Fruit fly (Drosophila melanogaster): Measurements from ENCODE around the gene CG5078.

CG5078 gene

DNA sequence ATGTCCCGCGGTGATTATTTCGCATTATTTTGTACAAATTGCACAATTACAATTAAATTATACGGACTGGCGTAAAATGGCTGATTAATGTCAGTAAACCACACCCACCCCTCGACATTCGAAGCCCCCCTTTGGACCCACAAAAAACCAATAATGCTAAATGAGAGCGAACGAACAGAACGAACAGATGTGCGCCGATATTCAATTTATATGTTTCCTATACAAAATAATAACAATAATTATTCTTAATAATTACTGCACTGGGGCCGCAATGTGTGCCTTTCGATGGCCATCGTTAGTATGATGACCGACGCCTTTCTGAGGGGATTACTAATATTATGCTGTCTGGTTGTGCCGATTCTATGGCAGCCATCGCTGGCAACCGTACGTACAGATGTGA lies 27.6 kb downstream of the CG5078 start, which contains the start of gene CG13250:
CG13250 (plus strand) TSS at position 301 of the 400 bp plus-strand sequence.
- TF ChIP-seq CTCF (optimal IDR thresholded peaks at IDR 0.05) (no peak), CG8478 (optimal IDR thresholded peaks at IDR 0.05) (no peak)

DNA sequence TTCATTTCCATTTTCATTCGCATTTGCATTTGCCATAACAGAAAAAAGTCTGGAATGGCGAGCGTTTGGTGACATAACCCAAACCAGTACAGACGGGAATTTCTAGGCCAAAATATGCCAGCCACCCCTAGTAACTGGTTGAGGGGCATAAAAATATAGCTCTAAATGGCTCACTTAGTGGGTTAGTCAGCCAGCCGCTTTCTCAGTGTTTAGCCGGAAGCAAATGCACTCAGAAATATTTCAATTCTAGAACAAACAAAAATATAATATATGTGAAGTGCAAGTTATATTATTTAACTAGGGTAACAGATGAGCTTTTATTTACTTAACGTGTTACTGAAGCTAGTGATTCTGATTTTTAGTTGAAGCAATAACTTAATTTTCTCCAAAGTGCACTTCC lies 31.1 kb downstream of the CG5078 start:
- TF ChIP-seq CTCF (optimal IDR thresholded peaks at IDR 0.05) = no peak
- TF ChIP-seq CG8478 (optimal IDR thresholded peaks at IDR 0.05) = no peak

- TF ChIP-seq CG8478 (optimal IDR thresholded peaks at IDR 0.05) (no peak), CTCF (optimal IDR thresholded peaks at IDR 0.05) (no peak)
Measured at dm6 chr3L:20537655-20538300, 31.9 kb downstream of the CG5078 start.

- no peak for TF ChIP-seq CG8478 (optimal IDR thresholded peaks at IDR 0.05)
- TF ChIP-seq CTCF (optimal IDR thresholded peaks at IDR 0.05) = no peak
Measured at dm6 chr3L:20538458-20538857, 32.6 kb downstream of the CG5078 start.

- TF ChIP-seq CTCF (optimal IDR thresholded peaks at IDR 0.05) = no peak
- TF ChIP-seq CG8478 (optimal IDR thresholded peaks at IDR 0.05) = no peak
Measured at dm6 chr3L:20539116-20539990, 33.5 kb downstream of the CG5078 start.

dm6 chr3L:20540182-20540974 lies 34.5 kb downstream of the CG5078 start, which contains the start of gene Rcd2:
TSS of gene Rcd2 (minus strand) at chr3L:20540417.
- TF ChIP-seq CTCF (optimal IDR thresholded peaks at IDR 0.05) = no peak
- no peak for TF ChIP-seq CG8478 (optimal IDR thresholded peaks at IDR 0.05)

DNA sequence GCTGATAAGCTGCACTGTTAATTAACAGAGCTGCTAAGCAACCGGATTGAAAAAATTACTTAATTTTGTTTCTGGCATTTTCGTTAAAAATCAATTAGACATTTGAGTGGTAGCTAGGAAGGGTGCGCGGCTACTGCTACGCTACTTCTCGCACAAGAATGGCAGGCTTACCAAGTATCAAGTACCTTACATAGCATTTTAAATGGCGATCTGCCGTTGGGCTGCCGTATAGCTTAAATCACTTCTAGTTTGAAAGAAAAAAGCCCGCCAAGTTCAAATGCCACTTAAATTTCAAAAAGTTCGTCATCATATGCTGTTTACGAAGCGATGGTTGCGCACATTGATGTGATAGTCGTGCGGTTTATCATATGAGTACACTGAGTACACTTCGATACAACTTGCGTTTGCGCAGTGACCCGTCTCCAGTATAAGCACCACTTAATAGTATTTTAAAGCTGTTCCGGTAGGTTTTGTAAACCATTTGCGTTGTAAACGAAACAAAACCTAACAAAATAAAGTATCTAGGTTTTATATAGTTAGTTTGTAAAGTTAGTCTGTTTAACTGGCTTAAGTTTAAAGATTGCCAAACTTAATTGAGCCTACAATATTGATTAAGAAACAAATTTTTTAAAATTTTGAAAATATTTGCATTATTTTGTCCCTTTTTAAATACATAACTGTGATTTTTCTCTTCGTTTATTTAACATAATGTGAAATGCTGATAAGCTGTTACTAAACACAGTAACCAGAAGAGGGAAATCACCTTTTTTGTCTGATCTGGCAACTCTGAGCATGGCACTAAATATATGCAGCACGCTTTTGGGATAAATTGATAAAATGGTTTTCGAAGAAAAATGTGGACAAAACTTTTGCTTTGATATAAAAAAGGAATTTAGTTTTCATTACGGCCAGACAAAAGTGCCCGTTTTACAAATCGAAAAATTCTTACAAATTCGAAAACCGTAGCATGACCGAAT lies 35.4 kb downstream of the CG5078 start:
- TF ChIP-seq CG8478 (optimal IDR thresholded peaks at IDR 0.05) = no peak
- TF ChIP-seq CTCF (optimal IDR thresholded peaks at IDR 0.05) = peak in 1 of 2 experiments; percentile 62

DNA sequence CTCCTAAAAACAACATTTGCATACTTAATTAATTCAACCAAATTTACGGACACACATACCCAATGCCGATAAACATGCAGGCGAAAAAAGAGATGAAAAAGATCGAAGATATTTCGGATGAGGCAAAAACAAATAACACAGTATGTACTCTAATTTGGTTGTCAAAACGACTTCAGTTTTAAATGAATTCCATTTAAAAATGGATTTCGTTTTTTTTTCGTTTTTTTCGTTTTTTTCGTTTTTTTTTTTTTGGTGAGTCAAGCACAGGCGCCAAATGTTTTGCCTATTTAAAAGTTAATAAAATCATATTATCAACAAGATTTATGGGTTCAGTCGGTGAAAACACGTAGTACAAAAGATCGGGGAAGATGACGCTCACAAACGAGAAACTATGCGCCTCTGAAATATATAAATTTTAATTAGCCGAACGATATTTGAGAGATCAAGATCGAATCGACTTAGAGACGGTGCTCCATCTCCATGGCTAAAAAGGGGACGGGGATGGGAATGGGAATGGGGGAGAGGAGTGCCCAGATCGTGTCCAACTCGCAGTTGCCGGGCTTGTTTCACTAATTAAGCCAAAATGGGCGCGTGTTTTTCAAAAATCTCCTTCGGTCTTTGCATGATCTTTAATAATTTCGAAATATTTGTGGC lies 42.5 kb downstream of the CG5078 start:
- TF ChIP-seq CTCF (optimal IDR thresholded peaks at IDR 0.05) = no peak
- TF ChIP-seq CG8478 (optimal IDR thresholded peaks at IDR 0.05) = no peak

- TF ChIP-seq CTCF (optimal IDR thresholded peaks at IDR 0.05) (no peak), CG8478 (optimal IDR thresholded peaks at IDR 0.05) (no peak)
Measured at dm6 chr3L:20549358-20549757, 43.5 kb downstream of the CG5078 start.

- no peak for TF ChIP-seq CG8478 (optimal IDR thresholded peaks at IDR 0.05)
- TF ChIP-seq CTCF (optimal IDR thresholded peaks at IDR 0.05) = no peak
Measured at dm6 chr3L:20551862-20552261, 46.0 kb downstream of the CG5078 start.

- TF ChIP-seq CG8478 (optimal IDR thresholded peaks at IDR 0.05) = no peak
- no peak for TF ChIP-seq CTCF (optimal IDR thresholded peaks at IDR 0.05)
Measured at dm6 chr3L:20556371-20556770, 50.5 kb downstream of the CG5078 start.
